Worm (Caenorhabditis elegans) whole organism, L1 larva: ENCODE data around the gene Y57G7A.3.

Source experiments
- elt-3 ChIP-seq, 6 experiments: fragments of 150-350 bp in 1 of 6; sonication (generic microtip); optimal IDR thresholded peaks; 2 replicates each; lab custom pipeline; 2017 to 2018; ENCODE audit warnings: missing biosample characterization in 6 of 6, missing genetic modification characterization in 6 of 6, inconsistent platforms in 1 of 6
- lin-14 ChIP-seq: fragments of 200-800 bp; sonication (Bioruptor generic); optimal IDR thresholded peaks from 2 replicates; lab custom pipeline; 2018; ENCODE audit warnings: mild to moderate bottlenecking, missing genetic modification characterization, moderate library complexity, missing compliant biosample characterization

ce11 chrII:1323190-1323651 lies 37.6 kb downstream of the Y57G7A.3 start:
- TF ChIP-seq lin-14 (GFP tag; lab: Kevin White, UChicago) (peak; percentile 69), elt-3 (tag; optimal IDR thresholded peaks at IDR 0.05; lab: Kevin White, UChicago) (no peak)
